Fruit fly (Drosophila melanogaster) whole organism, wandering third instar larva: Measurements from ENCODE around the gene Nak.

Source experiments
- Abd-B ChIP-seq: fragments of >200 bp; optimal IDR thresholded peaks from 2 replicates; lab custom pipeline; 2017; ENCODE audit warnings: missing biosample characterization, missing genetic modification characterization
- CG32264 ChIP-seq: fragments of 200-800 bp; sonication (Bioruptor generic); optimal IDR thresholded peaks from 2 replicates; lab custom pipeline; 2016; ENCODE audit warnings: missing biosample characterization, missing genetic modification characterization
- CG9705 ChIP-seq: fragments of 200-800 bp; sonication (Bioruptor generic); optimal IDR thresholded peaks from 2 replicates; lab custom pipeline; 2018; ENCODE audit warnings: missing biosample characterization, mild to moderate bottlenecking, missing genetic modification characterization
- CrebA ChIP-seq: fragments of 200-800 bp; sonication (Bioruptor generic); optimal IDR thresholded peaks from 2 replicates; lab custom pipeline; 2016; ENCODE audit warnings: missing biosample characterization, mild to moderate bottlenecking, missing genetic modification characterization, borderline replicate concordance
- Dfd ChIP-seq: fragments of >200 bp; optimal IDR thresholded peaks from 2 replicates; lab custom pipeline; 2017; ENCODE audit warnings: missing biosample characterization, missing genetic modification characterization
- Dif ChIP-seq: fragments of 200-275, 200-300 bp; sonication (Bioruptor generic); optimal IDR thresholded peaks from 2 replicates; lab custom pipeline; 2018; ENCODE audit warnings: missing biosample characterization, missing genetic modification characterization; ENCODE audit not compliant: partially characterized antibody
- GATAd ChIP-seq: sonication (Bioruptor generic); optimal IDR thresholded peaks from 2 replicates; lab custom pipeline; 2016; ENCODE audit warnings: missing biosample characterization, missing genetic modification characterization
- HLH106 ChIP-seq: fragments of 200-800 bp; optimal IDR thresholded peaks from 3 replicates; lab custom pipeline; 2019; ENCODE audit warnings: missing biosample characterization, mild to moderate bottlenecking, missing genetic modification characterization, moderate library complexity
- Hnf4 ChIP-seq: fragments of 200-800 bp; sonication (Bioruptor generic); optimal IDR thresholded peaks from 2 replicates; lab custom pipeline; 2016; ENCODE audit warnings: missing biosample characterization, mild to moderate bottlenecking, missing genetic modification characterization
- Hr78 ChIP-seq: fragments of >200 bp; optimal IDR thresholded peaks from 2 replicates; lab custom pipeline; 2017; ENCODE audit warnings: missing biosample characterization, missing genetic modification characterization
- Hr83 ChIP-seq: fragments of 200-300 bp; sonication (Bioruptor generic); optimal IDR thresholded peaks from 2 replicates; lab custom pipeline; 2016; ENCODE audit warnings: missing biosample characterization, mild to moderate bottlenecking, missing genetic modification characterization, moderate library complexity; ENCODE audit not compliant: poor library complexity, severe bottlenecking
- Jra ChIP-seq: sonication (Bioruptor generic); optimal IDR thresholded peaks from 2 replicates; lab custom pipeline; 2016; ENCODE audit warnings: missing biosample characterization, missing genetic modification characterization
- Mio ChIP-seq: sonication (Bioruptor generic); optimal IDR thresholded peaks from 2 replicates; lab custom pipeline; 2016; ENCODE audit warnings: missing biosample characterization, missing genetic modification characterization
- Myc ChIP-seq: fragments of >200 bp; optimal IDR thresholded peaks from 2 replicates; lab custom pipeline; 2017
- N ChIP-seq: fragments of >200 bp; optimal IDR thresholded peaks from 2 replicates; lab custom pipeline; 2018; ENCODE audit warnings: missing biosample characterization, missing external identifiers, missing genetic modification characterization
- OdsH ChIP-seq: fragments of 200-800 bp; sonication (Bioruptor generic); optimal IDR thresholded peaks from 2 replicates; lab custom pipeline; 2016; ENCODE audit warnings: missing biosample characterization, mild to moderate bottlenecking, missing genetic modification characterization
- Rel ChIP-seq, 2 experiments: fragments of 200-800 bp; sonication (Bioruptor generic) in 1 of 2; optimal IDR thresholded peaks; 2 replicates in 1 of 2; 3 replicates in 1 of 2; lab custom pipeline; 2016 to 2019; ENCODE audit warnings: mild to moderate bottlenecking in 2 of 2, missing biosample characterization in 2 of 2, missing genetic modification characterization in 2 of 2, moderate library complexity in 1 of 2
- Sp1 ChIP-seq: fragments of 200-800 bp; sonication (Bioruptor generic); optimal IDR thresholded peaks from 3 replicates; lab custom pipeline; 2019; ENCODE audit warnings: missing biosample characterization, mild to moderate bottlenecking, missing genetic modification characterization, moderate library complexity
- Vsx2 ChIP-seq: fragments of 200-300, 225-300 bp; sonication (Bioruptor generic); optimal IDR thresholded peaks from 2 replicates; lab custom pipeline; 2018; ENCODE audit warnings: missing biosample characterization, missing genetic modification characterization; ENCODE audit not compliant: partially characterized antibody
- br ChIP-seq: fragments of 200-800 bp; sonication (Bioruptor generic); optimal IDR thresholded peaks from 2 replicates; lab custom pipeline; 2016; ENCODE audit warnings: missing biosample characterization, missing genetic modification characterization
- brk ChIP-seq: fragments of 200-800 bp; sonication (Bioruptor generic); optimal IDR thresholded peaks from 2 replicates; lab custom pipeline; 2016; ENCODE audit warnings: missing biosample characterization, mild to moderate bottlenecking, missing genetic modification characterization
- dl ChIP-seq, 2 experiments: fragments of 175-275, 200-275 bp in 1 of 2; fragments of 200-275 bp in 1 of 2; sonication (Bioruptor generic); optimal IDR thresholded peaks; lab custom pipeline; 2018; ENCODE audit warnings: mild to moderate bottlenecking in 2 of 2, missing biosample characterization in 2 of 2, missing genetic modification characterization in 2 of 2, moderate library complexity in 2 of 2; ENCODE audit not compliant: partially characterized antibody in 2 of 2, insufficient read depth in 1 of 2
- dmrt93B ChIP-seq: fragments of 200-800 bp; sonication (Bioruptor generic); optimal IDR thresholded peaks from 2 replicates; lab custom pipeline; 2018; ENCODE audit warnings: missing biosample characterization, mild to moderate bottlenecking, missing genetic modification characterization
- dsf ChIP-seq: sonication (Bioruptor generic); optimal IDR thresholded peaks from 2 replicates; lab custom pipeline; 2016; ENCODE audit warnings: missing biosample characterization, missing genetic modification characterization, borderline replicate concordance
- ey ChIP-seq: fragments of 200-800 bp; sonication (Bioruptor generic); optimal IDR thresholded peaks from 2 replicates; lab custom pipeline; 2016; ENCODE audit warnings: missing biosample characterization, missing genetic modification characterization
- foxo ChIP-seq, 2 experiments: fragments of 200-800 bp; sonication (Bioruptor generic); optimal IDR thresholded peaks; 2 replicates in 1 of 2; 3 replicates in 1 of 2; lab custom pipeline; 2016 to 2017; ENCODE audit warnings: missing biosample characterization in 2 of 2, missing genetic modification characterization in 2 of 2
- fru ChIP-seq: fragments of 200-800 bp; sonication (Bioruptor generic); optimal IDR thresholded peaks from 3 replicates; lab custom pipeline; 2016; ENCODE audit warnings: missing biosample characterization, mild to moderate bottlenecking, missing genetic modification characterization
- h ChIP-seq: fragments of 200-800 bp; sonication (Bioruptor generic); optimal IDR thresholded peaks from 3 replicates; lab custom pipeline; 2016; ENCODE audit warnings: missing biosample characterization, mild to moderate bottlenecking, missing genetic modification characterization
- jim ChIP-seq: fragments of 175-275, 200-325 bp; sonication (Bioruptor generic); optimal IDR thresholded peaks from 2 replicates; lab custom pipeline; 2016; ENCODE audit warnings: missing biosample characterization, mild to moderate bottlenecking, missing genetic modification characterization
- lola ChIP-seq: fragments of >200 bp; optimal IDR thresholded peaks from 2 replicates; lab custom pipeline; 2017; ENCODE audit warnings: missing biosample characterization, missing genetic modification characterization
- pan ChIP-seq: fragments of >200 bp; optimal IDR thresholded peaks from 2 replicates; lab custom pipeline; 2017
- psq ChIP-seq: fragments of 200-800 bp; sonication (Bioruptor generic); optimal IDR thresholded peaks from 3 replicates; lab custom pipeline; 2017; ENCODE audit warnings: missing biosample characterization, mild to moderate bottlenecking, missing genetic modification characterization, moderate library complexity
- rgr ChIP-seq: fragments of 200-800 bp; sonication (Bioruptor generic); optimal IDR thresholded peaks from 3 replicates; lab custom pipeline; 2016; ENCODE audit warnings: missing biosample characterization, mild to moderate bottlenecking, missing genetic modification characterization
- sage ChIP-seq: fragments of 200-800 bp; sonication (Bioruptor generic); optimal IDR thresholded peaks from 2 replicates; lab custom pipeline; 2016; ENCODE audit warnings: missing biosample characterization, mild to moderate bottlenecking, missing genetic modification characterization
- sv ChIP-seq: fragments of 200-800 bp; sonication (Bioruptor generic); optimal IDR thresholded peaks from 3 replicates; lab custom pipeline; 2016; ENCODE audit warnings: missing biosample characterization, missing genetic modification characterization
- tai ChIP-seq: sonication (Bioruptor generic); optimal IDR thresholded peaks from 2 replicates; lab custom pipeline; 2016; ENCODE audit warnings: missing biosample characterization, missing genetic modification characterization
- usp ChIP-seq: fragments of >200 bp; optimal IDR thresholded peaks from 2 replicates; lab custom pipeline; 2017; ENCODE audit warnings: missing biosample characterization, missing genetic modification characterization
- woc ChIP-seq: sonication (Bioruptor generic); optimal IDR thresholded peaks from 2 replicates; lab custom pipeline; 2016; ENCODE audit warnings: missing biosample characterization, mild to moderate bottlenecking, missing genetic modification characterization

Gene Nak

dm6 chr2L:19009130-19009529 lies 40.6 kb upstream of the Nak start, which contains the start of gene RpL30:
RpL30 (minus strand) TSS chr2L:19009306.
- TF ChIP-seq tai (no peak), Hnf4 (GFP tag; lab: Kevin White, UChicago) (peak; percentile 81), lola (GFP tag; lab: Kevin White, UChicago) (no peak), HLH106 (tag; lab: Kevin White, UChicago) (peak; percentile 78), OdsH (peak; percentile 82), Hr83 (GFP tag; lab: Kevin White, UChicago) (peak; percentile 85), CrebA (GFP tag; lab: Kevin White, UChicago) (no peak), jim (GFP tag; lab: Kevin White, UChicago) (no peak), dsf (GFP tag; lab: Kevin White, UChicago) (peak; percentile 22), Myc (lab: Kevin White, UChicago) (peak; percentile 97), Sp1 (GFP tag; lab: Kevin White, UChicago) (peak; percentile 92), psq (GFP tag; lab: Kevin White, UChicago) (peak; percentile 56), Abd-B (GFP tag; lab: Kevin White, UChicago) (no peak), N (GFP tag; lab: Kevin White, UChicago) (no peak), Jra (GFP tag; lab: Kevin White, UChicago) (peak; percentile 71), Vsx2 (GFP tag; lab: Kevin White, UChicago) (no peak), pan (lab: Kevin White, UChicago) (no peak), GATAd (GFP tag; lab: Kevin White, UChicago) (no peak), Rel (GFP tag; optimal IDR thresholded peaks at IDR 0.05; lab: Kevin White, UChicago) (no peak), Rel (tag; optimal IDR thresholded peaks at IDR 0.05; lab: Kevin White, UChicago) (peak; percentile 78), fru (GFP tag; lab: Kevin White, UChicago) (peak; percentile 81), sage (peak; percentile 33), br (GFP tag; lab: Kevin White, UChicago) (peak; percentile 90), Hr78 (no peak), sv (GFP tag; lab: Kevin White, UChicago) (peak; percentile 88), CG9705 (GFP tag; lab: Kevin White, UChicago) (peak; percentile 87), rgr (GFP tag; lab: Kevin White, UChicago) (peak; percentile 94), usp (GFP tag; lab: Kevin White, UChicago) (no peak), dl (GFP tag; optimal IDR thresholded peaks at IDR 0.05; lab: Kevin White, UChicago; ENCODE audit: insufficient read depth in 1 of 2, partially characterized antibody in 2 of 2) (no peak), Dfd (no peak), woc (GFP tag; lab: Kevin White, UChicago) (peak; percentile 51), h (GFP tag; lab: Kevin White, UChicago) (peak; percentile 90), CG32264 (GFP tag; lab: Kevin White, UChicago) (peak; percentile 68), brk (GFP tag; lab: Kevin White, UChicago) (no peak), Mio (GFP tag; lab: Kevin White, UChicago) (peak; percentile 71), ey (peak; percentile 54), Dif (GFP tag; lab: Kevin White, UChicago) (peak; percentile 49), foxo (GFP tag; optimal IDR thresholded peaks at IDR 0.05; lab: Kevin White, UChicago) (peak; percentile 46 to 79), dmrt93B (peak; percentile 87)

dm6 chr2L:19002959-19003371 lies 34.4 kb upstream of the Nak start, which contains the start of gene CG31793:
CG31793 (plus strand) TSS chr2L:19003367.
- TF ChIP-seq jim (GFP tag; lab: Kevin White, UChicago), result no peak
- TF ChIP-seq pan (lab: Kevin White, UChicago), result no peak
- no peak for TF ChIP-seq Abd-B (GFP tag; lab: Kevin White, UChicago)
- TF ChIP-seq Sp1 (GFP tag; lab: Kevin White, UChicago), result peak; percentile 50
- TF ChIP-seq psq (GFP tag; lab: Kevin White, UChicago), result peak; percentile 41
- TF ChIP-seq N (GFP tag; lab: Kevin White, UChicago), result no peak
- TF ChIP-seq OdsH, result peak; percentile 60
- no peak for TF ChIP-seq fru (GFP tag; lab: Kevin White, UChicago)
- no peak for TF ChIP-seq GATAd (GFP tag; lab: Kevin White, UChicago)
- TF ChIP-seq Rel (GFP tag; optimal IDR thresholded peaks at IDR 0.05; lab: Kevin White, UChicago), result no peak
- no peak for TF ChIP-seq Rel (tag; optimal IDR thresholded peaks at IDR 0.05; lab: Kevin White, UChicago)
- TF ChIP-seq Hnf4 (GFP tag; lab: Kevin White, UChicago), result no peak
- no peak for TF ChIP-seq brk (GFP tag; lab: Kevin White, UChicago)
- peak; percentile 68 for TF ChIP-seq rgr (GFP tag; lab: Kevin White, UChicago)
- peak; percentile 39 for TF ChIP-seq Hr83 (GFP tag; lab: Kevin White, UChicago)
- no peak for TF ChIP-seq tai
- TF ChIP-seq dl (GFP tag; optimal IDR thresholded peaks at IDR 0.05; lab: Kevin White, UChicago; ENCODE audit: insufficient read depth in 1 of 2, partially characterized antibody in 2 of 2), result no peak
- TF ChIP-seq sv (GFP tag; lab: Kevin White, UChicago), result peak; percentile 22
- no peak for TF ChIP-seq br (GFP tag; lab: Kevin White, UChicago)
- TF ChIP-seq h (GFP tag; lab: Kevin White, UChicago), result peak; percentile 63
- no peak for TF ChIP-seq Hr78
- peak in 1 of 2 experiments; percentile 32 for TF ChIP-seq foxo (GFP tag; optimal IDR thresholded peaks at IDR 0.05; lab: Kevin White, UChicago)
- no peak for TF ChIP-seq Mio (GFP tag; lab: Kevin White, UChicago)
- TF ChIP-seq HLH106 (tag; lab: Kevin White, UChicago), result peak; percentile 57
